Fruit fly (Drosophila melanogaster) whole organism, pupa: ENCODE measurements around the gene GlcAT-I.

Experiments used
- CG10348 ChIP-seq: fragments of 200-800 bp; sonication (Bioruptor generic); IDR thresholded peaks from 2 replicates; pipeline ENCODE4 v1.3.6; 2022; ENCODE audit warnings: missing biosample characterization, missing genetic modification characterization
- CG12605 ChIP-seq: fragments of 200-800 bp; sonication (Bioruptor generic); IDR thresholded peaks from 2 replicates; pipeline ENCODE4 v1.3.6; 2022; ENCODE audit warnings: missing biosample characterization, missing genetic modification characterization
- CG13204 ChIP-seq: fragments of 200-800 bp; sonication (Bioruptor generic); optimal IDR thresholded peaks from 2 replicates; lab custom pipeline; 2018; ENCODE audit warnings: missing biosample characterization, mild to moderate bottlenecking, missing genetic modification characterization, moderate library complexity
- CG14655 ChIP-seq: fragments of 200-800 bp; sonication (Bioruptor generic); optimal IDR thresholded peaks from 3 replicates; lab custom pipeline; 2017; ENCODE audit warnings: mild to moderate bottlenecking, missing biosample characterization, missing genetic modification reagents, missing genetic modification characterization
- CG15710 ChIP-seq: fragments of 200-800 bp; sonication (Bioruptor generic); optimal IDR thresholded peaks from 2 replicates; lab custom pipeline; 2018; ENCODE audit warnings: missing biosample characterization, mild to moderate bottlenecking, missing genetic modification characterization, moderate library complexity
- CG17806 ChIP-seq: fragments of 200-800 bp; sonication (Bioruptor generic); optimal IDR thresholded peaks from 2 replicates; lab custom pipeline; 2018; ENCODE audit warnings: missing biosample characterization, mild to moderate bottlenecking, missing genetic modification characterization, moderate library complexity
- CG32121 ChIP-seq: fragments of 200-800 bp; sonication (Bioruptor generic); IDR thresholded peaks from 2 replicates; pipeline ENCODE4 v1.3.6; 2022; ENCODE audit warnings: missing biosample characterization, missing genetic modification characterization
- CG34367 ChIP-seq: fragments of 200-800 bp; sonication (Bioruptor generic); optimal IDR thresholded peaks from 2 replicates; lab custom pipeline; 2018; ENCODE audit warnings: missing biosample characterization, mild to moderate bottlenecking, missing genetic modification characterization
- CG4496 ChIP-seq: fragments of 200-800 bp; sonication (Bioruptor generic); IDR thresholded peaks from 3 replicates; pipeline ENCODE4 v1.3.6; 2022; ENCODE audit warnings: missing biosample characterization, missing genetic modification characterization
- CG8159 ChIP-seq: fragments of 200-800 bp; sonication (Bioruptor generic); optimal IDR thresholded peaks from 3 replicates; lab custom pipeline; 2018; ENCODE audit warnings: missing biosample characterization, mild to moderate bottlenecking, missing genetic modification characterization, moderate library complexity
- CG8301 ChIP-seq: fragments of 200-800 bp; sonication (Bioruptor generic); optimal IDR thresholded peaks from 2 replicates; lab custom pipeline; 2018; ENCODE audit warnings: missing biosample characterization, mild to moderate bottlenecking, missing genetic modification characterization
- CG9948 ChIP-seq: fragments of 200-800 bp; sonication (Bioruptor generic); optimal IDR thresholded peaks from 2 replicates; lab custom pipeline; 2018; ENCODE audit warnings: missing biosample characterization, mild to moderate bottlenecking, missing genetic modification characterization, moderate library complexity
- D1 ChIP-seq: fragments of 200-800 bp; sonication (Bioruptor generic); optimal IDR thresholded peaks from 2 replicates; lab custom pipeline; 2018; ENCODE audit warnings: missing biosample characterization, mild to moderate bottlenecking, missing genetic modification characterization, moderate library complexity
- EcR ChIP-seq: fragments of 200-800 bp; sonication (Bioruptor generic); optimal IDR thresholded peaks from 3 replicates; lab custom pipeline; 2019; ENCODE audit warnings: missing biosample characterization, missing genetic modification characterization, mild to moderate bottlenecking, moderate library complexity, missing genetic modification reagents
- Ets98B ChIP-seq: fragments of 200-800 bp; sonication (Bioruptor generic); IDR thresholded peaks from 2 replicates; pipeline ENCODE4 v1.3.6; 2022; ENCODE audit warnings: missing biosample characterization, missing genetic modification characterization
- Pif1A ChIP-seq: fragments of 200-800 bp; sonication (Bioruptor generic); optimal IDR thresholded peaks from 3 replicates; lab custom pipeline; 2016; ENCODE audit warnings: missing biosample characterization, missing genetic modification characterization
- Pif1B ChIP-seq: fragments of 200-800 bp; sonication (Bioruptor generic); optimal IDR thresholded peaks from 3 replicates; lab custom pipeline; 2016; ENCODE audit warnings: missing biosample characterization, missing genetic modification characterization
- Snoo ChIP-seq: fragments of 200-800 bp; sonication (Bioruptor generic); optimal IDR thresholded peaks from 3 replicates; lab custom pipeline; 2017; ENCODE audit warnings: missing biosample characterization, mild to moderate bottlenecking, missing genetic modification characterization, inconsistent platforms
- fd96Ca ChIP-seq: fragments of 200-800 bp; sonication (Bioruptor generic); IDR thresholded peaks from 3 replicates; pipeline ENCODE4 v1.3.6; 2022; ENCODE audit warnings: missing biosample characterization, missing genetic modification characterization
- gl ChIP-seq: fragments of 200-800 bp; sonication (Bioruptor generic); optimal IDR thresholded peaks from 2 replicates; lab custom pipeline; 2018; ENCODE audit warnings: missing biosample characterization, mild to moderate bottlenecking, missing genetic modification characterization
- rn ChIP-seq: fragments of 200-800 bp; sonication (Bioruptor generic); IDR thresholded peaks from 2 replicates; pipeline ENCODE4 v1.3.6; 2022; ENCODE audit warnings: missing biosample characterization, missing genetic modification characterization

The GlcAT-I gene

dm6 chrX:4106756-4107155, 24.3 kb upstream of the GlcAT-I start:
- TF ChIP-seq CG4496 (GFP tag; lab: Robert Waterston, UW) (peak; percentile 69; the same call in 2 of the 3 replicates), D1 (tag; lab: Kevin White, UChicago) (no peak), gl (tag; lab: Kevin White, UChicago) (peak; percentile 47), CG10348 (GFP tag; lab: Robert Waterston, UW) (peak; percentile 26; the same call in 1 of the 2 replicates), Ets98B (peak; percentile 39), CG34367 (tag; lab: Kevin White, UChicago) (peak; percentile 75), EcR (no peak), CG12605 (GFP tag; lab: Robert Waterston, UW) (peak; percentile 28), CG14655 (GFP tag; lab: Kevin White, UChicago) (no peak), CG8301 (tag; lab: Kevin White, UChicago) (peak; percentile 81), rn (GFP tag; lab: Robert Waterston, UW) (no peak), CG8159 (peak; percentile 79), CG13204 (GFP tag; lab: Kevin White, UChicago) (peak; percentile 50), CG15710 (tag; lab: Kevin White, UChicago) (peak; percentile 78), CG17806 (peak; percentile 63), fd96Ca (peak; percentile 73), CG32121 (GFP tag; lab: Robert Waterston, UW) (peak; percentile 57; the same call in 1 of the 2 replicates), CG9948 (tag; lab: Kevin White, UChicago) (peak; percentile 71), Pif1B (GFP tag; lab: Kevin White, UChicago) (peak; percentile 58), Snoo (tag; lab: Kevin White, UChicago) (peak; percentile 43), Pif1A (GFP tag; lab: Kevin White, UChicago) (peak; percentile 63)

- TF ChIP-seq rn (GFP tag; lab: Robert Waterston, UW) (no peak), CG8301 (tag; lab: Kevin White, UChicago) (no peak), CG15710 (tag; lab: Kevin White, UChicago) (no peak), EcR (peak; percentile 19)
These were observed 23.5 kb upstream of the GlcAT-I start for dm6 chrX:4107261-4108113.

- peak; percentile 28 for TF ChIP-seq CG17806
- peak; percentile 45 for TF ChIP-seq CG34367 (tag; lab: Kevin White, UChicago)
- TF ChIP-seq D1 (tag; lab: Kevin White, UChicago), result no peak
- TF ChIP-seq CG15710 (tag; lab: Kevin White, UChicago), result peak; percentile 64
- TF ChIP-seq Pif1A (GFP tag; lab: Kevin White, UChicago), result peak; percentile 49
- TF ChIP-seq gl (tag; lab: Kevin White, UChicago), result peak; percentile 18
- TF ChIP-seq CG32121 (GFP tag; lab: Robert Waterston, UW), result 0 out of 2 replicates have a peak, but pooled peaks have one; percentile 41
- TF ChIP-seq CG14655 (GFP tag; lab: Kevin White, UChicago), result peak; percentile 48
- no peak for TF ChIP-seq Pif1B (GFP tag; lab: Kevin White, UChicago)
- peak; percentile 30 for TF ChIP-seq CG9948 (tag; lab: Kevin White, UChicago)
- TF ChIP-seq CG8301 (tag; lab: Kevin White, UChicago), result peak; percentile 49
- no peak for TF ChIP-seq Snoo (tag; lab: Kevin White, UChicago)
- TF ChIP-seq CG8159, result peak; percentile 49
- no peak for TF ChIP-seq CG4496 (GFP tag; lab: Robert Waterston, UW)
- no peak for TF ChIP-seq CG12605 (GFP tag; lab: Robert Waterston, UW)
These were observed 22.9 kb upstream of the GlcAT-I start for dm6 chrX:4108114-4108439.

- TF ChIP-seq Pif1B (GFP tag; lab: Kevin White, UChicago) (no peak), CG8301 (tag; lab: Kevin White, UChicago) (no peak), Pif1A (GFP tag; lab: Kevin White, UChicago) (no peak), CG8159 (no peak), EcR (peak; percentile 97), rn (GFP tag; lab: Robert Waterston, UW) (no peak), CG15710 (tag; lab: Kevin White, UChicago) (no peak), CG32121 (GFP tag; lab: Robert Waterston, UW) (no peak)
These were observed 22.3 kb upstream of the GlcAT-I start for dm6 chrX:4108612-4109173.

- TF ChIP-seq gl (tag; lab: Kevin White, UChicago) (no peak), CG8159 (no peak), CG13204 (GFP tag; lab: Kevin White, UChicago) (no peak), fd96Ca (no peak), CG32121 (GFP tag; lab: Robert Waterston, UW) (no peak), CG12605 (GFP tag; lab: Robert Waterston, UW) (no peak), D1 (tag; lab: Kevin White, UChicago) (no peak), CG34367 (tag; lab: Kevin White, UChicago) (no peak), CG15710 (tag; lab: Kevin White, UChicago) (no peak), Pif1A (GFP tag; lab: Kevin White, UChicago) (no peak)
These were observed 17.3 kb upstream of the GlcAT-I start, which contains the start of the genes dgt4 and Nsun2 for dm6 chrX:4113698-4114216. dgt4 (plus strand) TSS chrX:4113701. Nsun2 (minus strand) TSS chrX:4113734.
